Worm (Caenorhabditis elegans) whole organism, young adult: ENCODE measurements around the gene C27B7.2.

Experiments used
- Y67H2A.10 ChIP-seq: fragments of 200-800 bp; sonication (Bioruptor generic); conservative IDR thresholded peaks from 2 replicates; pipeline ENCODE4 v1.3.6; 2022; ENCODE audit warnings: missing genetic modification reagents, missing genetic modification characterization, missing compliant biosample characterization
- ZK185.1 ChIP-seq: sonication (generic microtip); optimal IDR thresholded peaks from 2 replicates; lab custom pipeline; 2016; ENCODE audit warnings: mild to moderate bottlenecking, missing genetic modification characterization, missing compliant biosample characterization; ENCODE audit not compliant: poor library complexity, severe bottlenecking
- akir-1 ChIP-seq: fragments of 200-800 bp; sonication (Bioruptor generic); optimal IDR thresholded peaks from 2 replicates; lab custom pipeline; 2018; ENCODE audit warnings: mild to moderate bottlenecking, missing genetic modification characterization, moderate library complexity, missing compliant biosample characterization
- ama-1 ChIP-seq, 3 experiments: fragments of 150-350 bp in 1 of 3; sonication (generic microtip) in 2 of 3; optimal IDR thresholded peaks; 2 replicates each; lab custom pipeline; 2014 to 2018; ENCODE audit warnings: missing biosample characterization in 2 of 3, missing genetic modification characterization in 2 of 3, missing genetic modification reagents in 2 of 3
- ceh-79 ChIP-seq: sonication (generic microtip); optimal IDR thresholded peaks from 2 replicates; lab custom pipeline; 2017; ENCODE audit warnings: mild to moderate bottlenecking, missing genetic modification characterization, missing compliant biosample characterization
- ets-4 ChIP-seq: fragments of 200-800 bp; sonication (Bioruptor generic); optimal IDR thresholded peaks from 2 replicates; lab custom pipeline; 2018; ENCODE audit warnings: mild to moderate bottlenecking, missing genetic modification characterization, missing compliant biosample characterization
- nhr-80 ChIP-seq: sonication (generic microtip); optimal IDR thresholded peaks from 2 replicates; lab custom pipeline; 2016; ENCODE audit warnings: missing genetic modification characterization, missing compliant biosample characterization
- pha-4 ChIP-seq: fragments of 150-350 bp; sonication (generic microtip); optimal IDR thresholded peaks from 2 replicates; lab custom pipeline; 2014; ENCODE audit warnings: missing biosample characterization, missing genetic modification reagents, missing genetic modification characterization
- rec-8 ChIP-seq, 2 experiments: sonication (generic microtip); optimal IDR thresholded peaks; 2 replicates each; lab custom pipeline; 2016; ENCODE audit warnings: mild to moderate bottlenecking in 2 of 2, missing genetic modification characterization in 2 of 2, missing genetic modification reagents in 2 of 2, missing genotype in 2 of 2, missing biosample characterization in 1 of 2, missing compliant biosample characterization in 1 of 2, moderate library complexity in 1 of 2
- ztf-22 ChIP-seq: fragments of 200-800 bp; sonication (Bioruptor generic); optimal IDR thresholded peaks from 2 replicates; lab custom pipeline; 2018; ENCODE audit warnings: mild to moderate bottlenecking, missing genetic modification characterization, moderate library complexity, missing compliant biosample characterization

ce11 chrIV:8924126-8924525 is 31.5 kb downstream of the C27B7.2 start:
- no peak for TF ChIP-seq ama-1 (optimal IDR thresholded peaks at IDR 0.05; lab: Kevin White, UChicago)
- no peak for TF ChIP-seq ama-1 (GFP tag; optimal IDR thresholded peaks at IDR 0.05; lab: Kevin White, UChicago)
- TF ChIP-seq ceh-79 (tag; lab: Kevin White, UChicago), result no peak
- TF ChIP-seq pha-4 (tag; lab: Kevin White, UChicago), result no peak
- no peak for TF ChIP-seq ztf-22 (GFP tag; lab: Kevin White, UChicago)
- TF ChIP-seq Y67H2A.10 (GFP tag; lab: Robert Waterston, UW), result no peak
- no peak for TF ChIP-seq akir-1 (GFP tag; lab: Kevin White, UChicago)
- no peak for TF ChIP-seq ZK185.1 (tag; lab: Kevin White, UChicago)
- TF ChIP-seq rec-8 (tag; optimal IDR thresholded peaks at IDR 0.05; lab: Kevin White, UChicago), result no peak
- no peak for TF ChIP-seq ets-4 (GFP tag; lab: Kevin White, UChicago)
- TF ChIP-seq nhr-80, result no peak
